Fruit fly (Drosophila melanogaster) whole organism: ENCODE measurements around the gene nmo.

Experiments used
- CG8478 ChIP-seq: fragments of >200 bp; optimal IDR thresholded peaks from 2 replicates; lab custom pipeline; 2018; ENCODE audit warnings: inconsistent platforms
- EcR ChIP-seq, 2 experiments: fragments of >200 bp; optimal IDR thresholded peaks; 2 replicates each; lab custom pipeline; 2017; ENCODE audit warnings: missing biosample characterization in 2 of 2, missing genetic modification characterization in 2 of 2, missing genetic modification reagents in 2 of 2
- pan ChIP-seq: fragments of >200 bp; optimal IDR thresholded peaks from 2 replicates; lab custom pipeline; 2017
- psq ChIP-seq: fragments of >200 bp; optimal IDR thresholded peaks from 2 replicates; lab custom pipeline; 2017

DNA sequence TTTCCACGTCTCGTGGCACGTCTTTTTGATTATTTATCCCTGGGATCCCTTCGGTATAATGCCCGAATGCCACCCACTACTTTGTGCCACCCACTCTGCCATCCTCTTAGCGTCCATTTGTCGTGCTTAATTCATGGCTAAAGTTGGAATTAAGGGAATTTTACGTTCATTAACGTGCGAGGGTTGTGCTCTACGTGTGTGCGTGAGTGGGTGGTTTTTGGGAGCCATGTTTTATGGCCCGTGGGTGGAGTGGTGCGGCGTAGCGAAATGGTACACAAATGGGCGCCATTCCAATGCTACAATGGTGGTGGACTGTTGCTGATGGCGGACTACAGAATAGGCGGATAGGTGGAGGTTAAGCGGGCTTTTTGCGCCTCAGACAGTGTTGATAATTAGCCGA lies 11.6 kb upstream of the nmo start:
- TF ChIP-seq EcR (GFP tag; optimal IDR thresholded peaks at IDR 0.05; lab: Kevin White, UChicago) (no peak), CG8478 (lab: Kevin White, UChicago) (no peak), psq (no peak), pan (no peak)
